Worm (Caenorhabditis elegans) whole organism, L1 larva: ENCODE results near the gene ZK550.6.
"Not testable (repeated sequence)": the region's sequence is repeated elsewhere in the genome, so short reads cannot be mapped to it uniquely, and the experiment has no call there.

Source experiments
- C04F5.9 ChIP-seq: sonication (generic microtip); optimal IDR thresholded peaks from 2 replicates; lab custom pipeline; 2016; ENCODE audit warnings: missing genetic modification characterization, missing compliant biosample characterization
- C16A3.4 ChIP-seq: fragments of 150-350 bp; optimal IDR thresholded peaks from 2 replicates; lab custom pipeline; 2014; ENCODE audit warnings: missing biosample characterization, missing genetic modification characterization
- F16B12.6 ChIP-seq: fragments of 150-350 bp; optimal IDR thresholded peaks from 2 replicates; lab custom pipeline; 2014; ENCODE audit warnings: missing biosample characterization, missing genetic modification characterization
- aly-2 ChIP-seq: fragments of 150-350 bp; optimal IDR thresholded peaks from 2 replicates; lab custom pipeline; 2014; ENCODE audit warnings: missing biosample characterization, missing genetic modification characterization
- blmp-1 ChIP-seq: fragments of 150-350 bp; optimal IDR thresholded peaks from 2 replicates; lab custom pipeline; 2014; ENCODE audit warnings: missing biosample characterization, missing genetic modification characterization
- ceh-8 ChIP-seq: fragments of 200-800 bp; sonication (Bioruptor generic); optimal IDR thresholded peaks from 2 replicates; lab custom pipeline; 2018; ENCODE audit warnings: mild to moderate bottlenecking, missing genetic modification characterization, moderate library complexity, missing compliant biosample characterization
- ceh-82 ChIP-seq, 3 experiments: fragments of 150-350 bp in 1 of 3; sonication (generic microtip) in 2 of 3; optimal IDR thresholded peaks; 2 replicates each; lab custom pipeline; 2014 to 2017; ENCODE audit warnings: missing biosample characterization in 3 of 3, missing genetic modification characterization in 3 of 3
- dpl-1 ChIP-seq, 3 experiments: fragments of 150-350 bp in 2 of 3; sonication (generic microtip) in 1 of 3; optimal IDR thresholded peaks; 2 replicates each; lab custom pipeline; 2014 to 2017; ENCODE audit warnings: missing biosample characterization in 3 of 3, missing genetic modification characterization in 3 of 3, missing genetic modification reagents in 3 of 3
- dsc-1 ChIP-seq: sonication (generic microtip); optimal IDR thresholded peaks from 2 replicates; lab custom pipeline; 2016; ENCODE audit warnings: mild to moderate bottlenecking, missing genetic modification characterization, missing compliant biosample characterization
- efl-1 ChIP-seq, 4 experiments: fragments of 150-350 bp; optimal IDR thresholded peaks in 3 of 4; peaks in 1 of 4; 1 replicate in 1 of 4; 2 replicates in 3 of 4; lab custom pipeline; 2014; ENCODE audit warnings: missing biosample characterization in 2 of 4, missing genetic modification characterization in 2 of 4, missing genetic modification reagents in 2 of 4
- egl-13 ChIP-seq: sonication (generic microtip); optimal IDR thresholded peaks from 2 replicates; lab custom pipeline; 2016; ENCODE audit warnings: missing genotype, missing genetic modification reagents, missing genetic modification characterization, missing compliant biosample characterization
- ets-5 ChIP-seq: fragments of 200-800 bp; sonication (Bioruptor generic); IDR thresholded peaks from 2 replicates; pipeline ENCODE4 v1.3.6; 2022; ENCODE audit warnings: missing genetic modification characterization, missing compliant biosample characterization
- fos-1 ChIP-seq: fragments of 150-350 bp; optimal IDR thresholded peaks from 2 replicates; lab custom pipeline; 2014; ENCODE audit warnings: missing biosample characterization, missing genetic modification characterization
- hlh-17 ChIP-seq: fragments of 200-800 bp; sonication (Bioruptor generic); optimal IDR thresholded peaks from 2 replicates; lab custom pipeline; 2018; ENCODE audit warnings: missing genetic modification characterization, mild to moderate bottlenecking, missing compliant biosample characterization, moderate library complexity, borderline replicate concordance
- hlh-4 ChIP-seq: sonication (generic microtip); optimal IDR thresholded peaks from 2 replicates; lab custom pipeline; 2016; ENCODE audit warnings: mild to moderate bottlenecking, missing genetic modification characterization, missing compliant biosample characterization
- hpl-2 ChIP-seq: fragments of 150-350 bp; optimal IDR thresholded peaks from 2 replicates; lab custom pipeline; 2014; ENCODE audit warnings: missing biosample characterization, missing genetic modification reagents, missing genetic modification characterization
- irx-1 ChIP-seq: sonication (generic microtip); optimal IDR thresholded peaks from 2 replicates; lab custom pipeline; 2016; ENCODE audit warnings: missing genetic modification characterization, missing compliant biosample characterization
- isw-1 ChIP-seq: fragments of 200-800 bp; sonication (Bioruptor generic); IDR thresholded peaks from 2 replicates; pipeline ENCODE4 v1.3.6; 2022; ENCODE audit warnings: missing genetic modification characterization, missing compliant biosample characterization
- jun-1 ChIP-seq: fragments of 150-350 bp; optimal IDR thresholded peaks from 2 replicates; lab custom pipeline; 2014; ENCODE audit warnings: missing biosample characterization, missing genetic modification reagents, missing genetic modification characterization
- lin-13 ChIP-seq: fragments of 150-350 bp; optimal IDR thresholded peaks from 2 replicates; lab custom pipeline; 2014; ENCODE audit warnings: missing biosample characterization, missing genetic modification reagents, missing genetic modification characterization
- lin-14 ChIP-seq: fragments of 200-800 bp; sonication (Bioruptor generic); optimal IDR thresholded peaks from 2 replicates; lab custom pipeline; 2018; ENCODE audit warnings: mild to moderate bottlenecking, missing genetic modification characterization, moderate library complexity, missing compliant biosample characterization
- lin-15B ChIP-seq: fragments of 150-350 bp; sonication (generic microtip); optimal IDR thresholded peaks from 3 replicates; lab custom pipeline; 2014; ENCODE audit warnings: missing biosample characterization, missing genetic modification characterization
- lin-35 ChIP-seq, 2 experiments: fragments of 150-350 bp; optimal IDR thresholded peaks; 2 replicates each; lab custom pipeline; 2014; ENCODE audit warnings: missing biosample characterization in 2 of 2, missing genetic modification characterization in 2 of 2, missing genetic modification reagents in 2 of 2
- lir-3 ChIP-seq: sonication (generic microtip); optimal IDR thresholded peaks from 2 replicates; lab custom pipeline; 2016; ENCODE audit warnings: mild to moderate bottlenecking, missing genetic modification characterization, moderate library complexity, missing compliant biosample characterization; ENCODE audit not compliant: poor library complexity
- lsy-2 ChIP-seq, 2 experiments: fragments of 150-350 bp; optimal IDR thresholded peaks; 2 replicates each; lab custom pipeline; 2014; ENCODE audit warnings: missing biosample characterization in 2 of 2, missing genetic modification characterization in 2 of 2
- mab-9 ChIP-seq: fragments of 200-800 bp; sonication (Bioruptor generic); IDR thresholded peaks from 2 replicates; pipeline ENCODE4 v1.3.6; 2022; ENCODE audit warnings: missing genetic modification reagents, missing genetic modification characterization, missing compliant biosample characterization
- nhr-11 ChIP-seq: fragments of 150-350 bp; optimal IDR thresholded peaks from 2 replicates; lab custom pipeline; 2014; ENCODE audit warnings: missing biosample characterization, missing genetic modification characterization
- nhr-237 ChIP-seq: fragments of 150-350 bp; optimal IDR thresholded peaks from 2 replicates; lab custom pipeline; 2014; ENCODE audit warnings: missing biosample characterization, missing genetic modification characterization
- nhr-47 ChIP-seq: sonication (generic microtip); optimal IDR thresholded peaks from 2 replicates; lab custom pipeline; 2016; ENCODE audit warnings: mild to moderate bottlenecking, missing genetic modification characterization, moderate library complexity, missing compliant biosample characterization
- nhr-85 ChIP-seq: sonication (generic microtip); peaks from one replicate; lab custom pipeline; 2016; ENCODE audit warnings: missing genetic modification characterization, inconsistent platforms, missing compliant biosample characterization
- pag-3 ChIP-seq: sonication (generic microtip); optimal IDR thresholded peaks from 2 replicates; lab custom pipeline; 2017; ENCODE audit warnings: missing genetic modification characterization, mild to moderate bottlenecking, missing compliant biosample characterization, antibody characterized with exemption, borderline replicate concordance; ENCODE audit not compliant: insufficient read depth
- pqm-1 ChIP-seq: sonication (generic microtip); optimal IDR thresholded peaks from 3 replicates; lab custom pipeline; 2017; ENCODE audit warnings: missing biosample characterization, missing genetic modification characterization
- rnt-1 ChIP-seq: sonication (generic microtip); optimal IDR thresholded peaks from 2 replicates; lab custom pipeline; 2016; ENCODE audit warnings: mild to moderate bottlenecking, missing genetic modification characterization, moderate library complexity, missing compliant biosample characterization
- snu-23 ChIP-seq: sonication (generic microtip); optimal IDR thresholded peaks from 2 replicates; lab custom pipeline; 2016; ENCODE audit warnings: missing genetic modification characterization, missing compliant biosample characterization
- unc-130 ChIP-seq: fragments of 150-350 bp; optimal IDR thresholded peaks from 2 replicates; lab custom pipeline; 2017; ENCODE audit warnings: missing biosample characterization, missing genetic modification characterization, inconsistent platforms
- unc-30 ChIP-seq: sonication (generic microtip); optimal IDR thresholded peaks from 2 replicates; lab custom pipeline; 2017; ENCODE audit warnings: missing biosample characterization, missing genetic modification characterization
- unc-62 ChIP-seq: fragments of 150-350 bp; optimal IDR thresholded peaks from 2 replicates; lab custom pipeline; 2014; ENCODE audit warnings: missing biosample characterization, missing genetic modification reagents, missing genetic modification characterization
- vab-15 ChIP-seq: sonication (generic microtip); optimal IDR thresholded peaks from 2 replicates; lab custom pipeline; 2017; ENCODE audit warnings: missing genotype, mild to moderate bottlenecking, missing genetic modification characterization, missing compliant biosample characterization
- xbp-1 ChIP-seq: sonication (generic microtip); optimal IDR thresholded peaks from 2 replicates; lab custom pipeline; 2016; ENCODE audit warnings: missing genetic modification characterization, missing compliant biosample characterization
- zag-1 ChIP-seq: fragments of 150-350 bp; optimal IDR thresholded peaks from 2 replicates; lab custom pipeline; 2014; ENCODE audit warnings: missing biosample characterization, missing genetic modification characterization
- zip-4 ChIP-seq: fragments of 200-800 bp; sonication (Bioruptor generic); optimal IDR thresholded peaks from 2 replicates; lab custom pipeline; 2018; ENCODE audit warnings: mild to moderate bottlenecking, missing genetic modification characterization, moderate library complexity, missing compliant biosample characterization

ZK550.6 gene

ce11 chrIV:17285263-17285662 lies 23.0 kb upstream of the ZK550.6 start (continued):
- TF ChIP-seq lsy-2 (tag; optimal IDR thresholded peaks at IDR 0.05; lab: Kevin White, UChicago): peak in 1 of 2 experiments; percentile 59
- TF ChIP-seq, all 84 proteins: peak for 15

ce11 chrIV:17284511-17285089 lies 22.3 kb upstream of the ZK550.6 start:
- TF ChIP-seq F16B12.6 (tag; lab: Kevin White, UChicago): peak; percentile 3
- TF ChIP-seq efl-1 (optimal IDR thresholded peaks at IDR 0.05; lab: Kevin White, UChicago): peak in 1 of 2 experiments; percentile 23
- TF ChIP-seq efl-1 (GFP tag; optimal IDR thresholded peaks at IDR 0.05 in 1 of 2; lab: Kevin White, UChicago): not testable (repeated sequence)

- TF ChIP-seq xbp-1 (no peak), rnt-1 (tag; lab: Kevin White, UChicago) (no peak), pqm-1 (tag; lab: Kevin White, UChicago) (no peak), egl-13 (tag; lab: Kevin White, UChicago) (no peak), pag-3 (tag; lab: Kevin White, UChicago) (no peak), C16A3.4 (tag; lab: Kevin White, UChicago) (no peak), lin-14 (GFP tag; lab: Kevin White, UChicago) (no peak)
Measured at ce11 chrIV:17284099-17284498, 21.8 kb upstream of the ZK550.6 start, which contains the start of gene nra-1. nra-1 (minus strand) TSS chrIV:17284199.

- TF ChIP-seq aly-2 (tag; lab: Kevin White, UChicago): peak; percentile 100
- peak; percentile 54 for TF ChIP-seq nhr-47
- no peak for TF ChIP-seq C04F5.9 (tag; lab: Kevin White, UChicago)
- no peak for TF ChIP-seq irx-1 (tag; lab: Kevin White, UChicago)
- TF ChIP-seq dpl-1 (GFP tag; optimal IDR thresholded peaks at IDR 0.05; lab: Kevin White, UChicago): peak in 2 of 3 experiments; percentile 22 to 28
- peak; percentile 15 for TF ChIP-seq ceh-8 (GFP tag; lab: Kevin White, UChicago)
- peak; percentile 68 to 75 for TF ChIP-seq lsy-2 (tag; optimal IDR thresholded peaks at IDR 0.05; lab: Kevin White, UChicago)
- TF ChIP-seq jun-1 (tag; lab: Kevin White, UChicago): no peak
- no peak for TF ChIP-seq vab-15 (tag; lab: Kevin White, UChicago)
- TF ChIP-seq hpl-2 (GFP tag; lab: Kevin White, UChicago): no peak
- no peak for TF ChIP-seq unc-130 (tag; lab: Kevin White, UChicago)
- TF ChIP-seq ets-5 (GFP tag; lab: Robert Waterston, UW): no peak
- no peak for TF ChIP-seq hlh-4 (tag; lab: Kevin White, UChicago)
- no peak for TF ChIP-seq unc-62 (GFP tag; lab: Kevin White, UChicago)
- no peak for TF ChIP-seq nhr-11 (tag; lab: Kevin White, UChicago)
- TF ChIP-seq snu-23: peak; percentile 73
- TF ChIP-seq lin-35 (GFP tag; optimal IDR thresholded peaks at IDR 0.05; lab: Kevin White, UChicago): peak; percentile 36 to 60
- no peak for TF ChIP-seq blmp-1
- no peak for TF ChIP-seq zag-1
- TF ChIP-seq nhr-237: no peak
- peak; percentile 57 for TF ChIP-seq xbp-1
- TF ChIP-seq isw-1: no peak
- peak; percentile 61 for TF ChIP-seq unc-30
- TF ChIP-seq hlh-17 (GFP tag; lab: Kevin White, UChicago): no peak
- TF ChIP-seq pag-3 (tag; lab: Kevin White, UChicago): peak; percentile 25
- TF ChIP-seq nhr-85: no peak
- TF ChIP-seq dsc-1 (tag; lab: Kevin White, UChicago): peak; percentile 60
- no peak for TF ChIP-seq ceh-82 (tag; optimal IDR thresholded peaks at IDR 0.05; lab: Kevin White, UChicago)
- no peak for TF ChIP-seq pqm-1 (tag; lab: Kevin White, UChicago)
- TF ChIP-seq fos-1 (tag; lab: Kevin White, UChicago): no peak
- TF ChIP-seq mab-9 (GFP tag; lab: Robert Waterston, UW): no peak
- TF ChIP-seq lir-3 (tag; lab: Kevin White, UChicago): peak; percentile 10
- peak; percentile 14 for TF ChIP-seq lin-15B (tag; lab: Kevin White, UChicago)
- TF ChIP-seq efl-1 (optimal IDR thresholded peaks at IDR 0.05; lab: Kevin White, UChicago): peak in 1 of 2 experiments; percentile 16
- TF ChIP-seq efl-1 (GFP tag; optimal IDR thresholded peaks at IDR 0.05 in 1 of 2; lab: Kevin White, UChicago): peak; percentile 21 to 92
- peak; percentile 62 for TF ChIP-seq lin-13 (GFP tag; lab: Kevin White, UChicago)
- peak; percentile 27 for TF ChIP-seq zip-4
Measured at ce11 chrIV:17281060-17282021, 19.1 kb upstream of the ZK550.6 start.
